Worm (Caenorhabditis elegans) whole organism, young adult: ENCODE results near the gene ehn-3.

ENCODE experiments used
- B0035.1 ChIP-seq: sonication (generic microtip); optimal IDR thresholded peaks from 2 replicates; lab custom pipeline; 2016; ENCODE audit warnings: missing genetic modification characterization, mild to moderate bottlenecking, missing compliant biosample characterization, missing genotype, missing genetic modification reagents
- B0336.3 ChIP-seq: fragments of 200-800 bp; sonication (Bioruptor generic); IDR thresholded peaks from 2 replicates; pipeline ENCODE4 v1.3.6; 2022; ENCODE audit warnings: missing genetic modification characterization, missing compliant biosample characterization
- C06A6.2 ChIP-seq: fragments of 200-800 bp; sonication (Bioruptor generic); conservative IDR thresholded peaks from 2 replicates; pipeline ENCODE4 v1.3.6; 2022; ENCODE audit warnings: missing genetic modification characterization, missing compliant biosample characterization
- C17E4.6 ChIP-seq: fragments of 200-800 bp; sonication (Bioruptor generic); IDR thresholded peaks from 2 replicates; pipeline ENCODE4 v1.3.6; 2022; ENCODE audit warnings: missing genetic modification reagents, missing genetic modification characterization, missing compliant biosample characterization
- F33H1.4 ChIP-seq: fragments of 200-800 bp; sonication (Bioruptor generic); IDR thresholded peaks from 2 replicates; pipeline ENCODE4 v1.3.6; 2022; ENCODE audit warnings: missing genetic modification reagents, missing genetic modification characterization, missing compliant biosample characterization
- F55B11.4 ChIP-seq: sonication (generic microtip); optimal IDR thresholded peaks from 2 replicates; lab custom pipeline; 2016; ENCODE audit warnings: missing compliant biosample characterization, missing genetic modification characterization, borderline replicate concordance; ENCODE audit not compliant: insufficient read depth
- F57C9.4 ChIP-seq: sonication (generic microtip); optimal IDR thresholded peaks from 2 replicates; lab custom pipeline; 2017; ENCODE audit warnings: mild to moderate bottlenecking, missing genetic modification characterization, missing compliant biosample characterization
- T07F8.4 ChIP-seq: sonication (generic microtip); optimal IDR thresholded peaks from 2 replicates; lab custom pipeline; 2016; ENCODE audit warnings: mild to moderate bottlenecking, missing genetic modification characterization, moderate library complexity, missing compliant biosample characterization
- Y56A3A.18 ChIP-seq: fragments of 200-800 bp; sonication (Bioruptor generic); IDR thresholded peaks from 2 replicates; pipeline ENCODE4 v1.3.6; 2022; ENCODE audit warnings: missing genetic modification reagents, missing genetic modification characterization, missing compliant biosample characterization
- Y79H2A.3 ChIP-seq: fragments of 200-800 bp; sonication (Bioruptor generic); conservative IDR thresholded peaks from 2 replicates; pipeline ENCODE4 v1.3.6; 2022; ENCODE audit warnings: missing genetic modification reagents, missing genetic modification characterization, missing compliant biosample characterization
- ZK185.1 ChIP-seq: sonication (generic microtip); optimal IDR thresholded peaks from 2 replicates; lab custom pipeline; 2016; ENCODE audit warnings: mild to moderate bottlenecking, missing genetic modification characterization, missing compliant biosample characterization; ENCODE audit not compliant: poor library complexity, severe bottlenecking
- akir-1 ChIP-seq: fragments of 200-800 bp; sonication (Bioruptor generic); optimal IDR thresholded peaks from 2 replicates; lab custom pipeline; 2018; ENCODE audit warnings: mild to moderate bottlenecking, missing genetic modification characterization, moderate library complexity, missing compliant biosample characterization
- aptf-3 ChIP-seq: fragments of 200-800 bp; sonication (Bioruptor generic); IDR thresholded peaks from 2 replicates; pipeline ENCODE4 v1.3.6; 2022; ENCODE audit warnings: missing genetic modification characterization, missing compliant biosample characterization
- attf-6 ChIP-seq: fragments of 200-800 bp; sonication (Bioruptor generic); IDR thresholded peaks from 2 replicates; pipeline ENCODE4 v1.3.6; 2022; ENCODE audit warnings: missing genetic modification reagents, missing genetic modification characterization, missing compliant biosample characterization
- bed-2 ChIP-seq: fragments of 200-800 bp; sonication (Bioruptor generic); IDR thresholded peaks from 2 replicates; pipeline ENCODE4 v1.3.6; 2022; ENCODE audit warnings: missing genetic modification reagents, missing genetic modification characterization, missing compliant biosample characterization
- ceh-79 ChIP-seq: sonication (generic microtip); optimal IDR thresholded peaks from 2 replicates; lab custom pipeline; 2017; ENCODE audit warnings: mild to moderate bottlenecking, missing genetic modification characterization, missing compliant biosample characterization
- ceh-91 ChIP-seq: fragments of 200-800 bp; sonication (Bioruptor generic); IDR thresholded peaks from 2 replicates; pipeline ENCODE4 v1.3.6; 2022; ENCODE audit warnings: missing genetic modification reagents, missing genetic modification characterization, missing compliant biosample characterization
- dox-1 ChIP-seq: fragments of 200-800 bp; sonication (Bioruptor generic); IDR thresholded peaks from 2 replicates; pipeline ENCODE4 v1.3.6; 2022; ENCODE audit warnings: missing genetic modification reagents, missing genetic modification characterization, missing compliant biosample characterization
- egl-44 ChIP-seq: fragments of 200-800 bp; sonication (Bioruptor generic); IDR thresholded peaks from 2 replicates; pipeline ENCODE4 v1.3.6; 2022; ENCODE audit warnings: missing genetic modification reagents, missing genetic modification characterization, missing compliant biosample characterization
- hmg-1.2 ChIP-seq: fragments of 200-800 bp; sonication (Bioruptor generic); IDR thresholded peaks from 2 replicates; pipeline ENCODE4 v1.3.6; 2022; ENCODE audit warnings: missing genetic modification reagents, missing genetic modification characterization, missing compliant biosample characterization
- hsf-1 ChIP-seq: fragments of 200-800 bp; sonication (Bioruptor generic); IDR thresholded peaks from 2 replicates; pipeline ENCODE4 v1.3.6; 2022; ENCODE audit warnings: missing genetic modification reagents, missing genetic modification characterization, missing compliant biosample characterization
- lag-1 ChIP-seq: fragments of 200-800 bp; sonication (Bioruptor generic); IDR thresholded peaks from 2 replicates; pipeline ENCODE4 v1.3.6; 2022; ENCODE audit warnings: missing genetic modification reagents, missing genetic modification characterization, missing compliant biosample characterization
- let-607 ChIP-seq, 2 experiments: fragments of 200-800 bp in 1 of 2; sonication (Bioruptor generic) in 1 of 2; sonication (generic microtip) in 1 of 2; optimal IDR thresholded peaks; 2 replicates each; lab custom pipeline; 2016 to 2018; ENCODE audit warnings: mild to moderate bottlenecking in 2 of 2, missing compliant biosample characterization in 2 of 2, missing genetic modification characterization in 2 of 2, moderate library complexity in 2 of 2, missing genotype in 1 of 2
- lin-26 ChIP-seq: fragments of 200-800 bp; sonication (Bioruptor generic); IDR thresholded peaks from 2 replicates; pipeline ENCODE4 v1.3.6; 2022; ENCODE audit warnings: missing genetic modification reagents, missing genetic modification characterization, missing compliant biosample characterization
- lin-35 ChIP-seq, 3 experiments: fragments of 150-350 bp in 2 of 3; sonication (generic microtip) in 1 of 3; optimal IDR thresholded peaks; 2 replicates each; lab custom pipeline; 2014 to 2018; ENCODE audit warnings: missing biosample characterization in 3 of 3, missing genetic modification characterization in 3 of 3, missing genetic modification reagents in 3 of 3
- lin-40 ChIP-seq: sonication (generic microtip); optimal IDR thresholded peaks from 2 replicates; lab custom pipeline; 2016; ENCODE audit warnings: missing genetic modification characterization, mild to moderate bottlenecking, missing compliant biosample characterization, missing genotype, missing genetic modification reagents
- lin-54 ChIP-seq: fragments of 200-800 bp; sonication (Bioruptor generic); optimal IDR thresholded peaks from 2 replicates; lab custom pipeline; 2018; ENCODE audit warnings: mild to moderate bottlenecking, missing genetic modification characterization, missing compliant biosample characterization
- lir-1 ChIP-seq: fragments of 200-800 bp; sonication (Bioruptor generic); conservative IDR thresholded peaks from 2 replicates; pipeline ENCODE4 v1.3.6; 2022; ENCODE audit warnings: missing genetic modification reagents, missing genetic modification characterization, missing compliant biosample characterization
- lsl-1 ChIP-seq: fragments of 200-800 bp; sonication (Bioruptor generic); optimal IDR thresholded peaks from 2 replicates; lab custom pipeline; 2018; ENCODE audit warnings: mild to moderate bottlenecking, missing genetic modification characterization, moderate library complexity, missing compliant biosample characterization
- madf-10 ChIP-seq: sonication (generic microtip); optimal IDR thresholded peaks from 2 replicates; lab custom pipeline; 2016; ENCODE audit warnings: mild to moderate bottlenecking, missing genetic modification characterization, missing compliant biosample characterization
- madf-6 ChIP-seq: fragments of 200-800 bp; sonication (Bioruptor generic); IDR thresholded peaks from 2 replicates; pipeline ENCODE4 v1.3.6; 2022; ENCODE audit warnings: missing genetic modification reagents, missing genetic modification characterization, missing compliant biosample characterization
- nfya-2 ChIP-seq: fragments of 200-800 bp; sonication (Bioruptor generic); IDR thresholded peaks from 2 replicates; pipeline ENCODE4 v1.3.6; 2022; ENCODE audit warnings: missing genetic modification reagents, missing genetic modification characterization, missing compliant biosample characterization
- nhr-80 ChIP-seq: sonication (generic microtip); optimal IDR thresholded peaks from 2 replicates; lab custom pipeline; 2016; ENCODE audit warnings: missing genetic modification characterization, missing compliant biosample characterization
- rec-8 ChIP-seq, 2 experiments: sonication (generic microtip); optimal IDR thresholded peaks; 2 replicates each; lab custom pipeline; 2016; ENCODE audit warnings: mild to moderate bottlenecking in 2 of 2, missing genetic modification characterization in 2 of 2, missing genetic modification reagents in 2 of 2, missing genotype in 2 of 2, missing biosample characterization in 1 of 2, missing compliant biosample characterization in 1 of 2, moderate library complexity in 1 of 2
- sdz-38 ChIP-seq: sonication (generic microtip); optimal IDR thresholded peaks from 2 replicates; lab custom pipeline; 2016; ENCODE audit warnings: missing genotype, missing genetic modification characterization, missing compliant biosample characterization
- snpc-1.3 ChIP-seq: sonication (generic microtip); optimal IDR thresholded peaks from 2 replicates; lab custom pipeline; 2017; ENCODE audit warnings: missing genetic modification characterization, mild to moderate bottlenecking, missing compliant biosample characterization, antibody characterized with exemption, moderate library complexity, missing genotype, missing genetic modification reagents; ENCODE audit not compliant: insufficient read depth
- snpc-4 ChIP-seq, 5 experiments: fragments of 150-350 bp in 1 of 5; sonication (generic microtip) in 4 of 5; optimal IDR thresholded peaks; 2 replicates each; lab custom pipeline; 2014 to 2018; ENCODE audit warnings: missing genetic modification characterization in 5 of 5, missing biosample characterization in 3 of 5, antibody characterized with exemption in 2 of 5, mild to moderate bottlenecking in 2 of 5, missing compliant biosample characterization in 2 of 5, missing genotype in 2 of 5, moderate library complexity in 2 of 5, missing genetic modification reagents in 1 of 5
- somi-1 ChIP-seq: fragments of 200-800 bp; sonication (Bioruptor generic); optimal IDR thresholded peaks from 2 replicates; lab custom pipeline; 2018; ENCODE audit warnings: mild to moderate bottlenecking, missing genetic modification characterization, missing compliant biosample characterization
- tbp1 ChIP-seq: fragments of 200-800 bp; sonication (Bioruptor generic); optimal IDR thresholded peaks from 2 replicates; lab custom pipeline; 2018; ENCODE audit warnings: mild to moderate bottlenecking, missing genetic modification characterization, missing compliant biosample characterization
- tlf-1 ChIP-seq: fragments of 200-800 bp; sonication (Bioruptor generic); optimal IDR thresholded peaks from 2 replicates; lab custom pipeline; 2018; ENCODE audit warnings: mild to moderate bottlenecking, missing genetic modification characterization, missing compliant biosample characterization
- xnd-1 ChIP-seq: sonication (generic microtip); optimal IDR thresholded peaks from 2 replicates; lab custom pipeline; 2016; ENCODE audit warnings: missing genotype, missing genetic modification reagents, missing genetic modification characterization, missing compliant biosample characterization
- zim-3 ChIP-seq: sonication (generic microtip); optimal IDR thresholded peaks from 2 replicates; lab custom pipeline; 2017; ENCODE audit warnings: mild to moderate bottlenecking, missing genetic modification characterization, moderate library complexity, missing compliant biosample characterization
- ztf-18 ChIP-seq: sonication (generic microtip); optimal IDR thresholded peaks from 2 replicates; lab custom pipeline; 2016; ENCODE audit warnings: missing genotype, mild to moderate bottlenecking, missing genetic modification characterization, missing compliant biosample characterization
- ztf-26 ChIP-seq: sonication (generic microtip); optimal IDR thresholded peaks from 2 replicates; lab custom pipeline; 2017; ENCODE audit warnings: missing genetic modification characterization, missing compliant biosample characterization
- ztf-6 ChIP-seq: fragments of 200-800 bp; sonication (Bioruptor generic); IDR thresholded peaks from 2 replicates; pipeline ENCODE4 v1.3.6; 2022; ENCODE audit warnings: missing genetic modification reagents, missing genetic modification characterization, missing compliant biosample characterization

ehn-3 gene

ce11 chrIV:5394687-5395086, 24.3 kb downstream of the ehn-3 start, which contains the start of the genes perm-3 and swsn-6 (continued):
- TF ChIP-seq F33H1.4 (GFP tag; lab: Robert Waterston, UW) (peak; percentile 65), lag-1 (GFP tag; lab: Robert Waterston, UW) (no peak), madf-6 (peak; percentile 70; the same call in 1 of the 2 replicates), sdz-38 (tag; lab: Kevin White, UChicago) (no peak), F57C9.4 (no peak), lsl-1 (peak; percentile 41), somi-1 (no peak), zim-3 (tag; lab: Kevin White, UChicago) (no peak), B0035.1 (tag; lab: Kevin White, UChicago) (no peak), let-607 (tag; optimal IDR thresholded peaks at IDR 0.05; lab: Kevin White, UChicago) (peak in 1 of 2 experiments; percentile 8), hmg-1.2 (GFP tag; lab: Robert Waterston, UW) (peak; percentile 40; the same call in 1 of the 2 replicates), tbp1 (peak; percentile 50), snpc-1.3 (peak; percentile 18), lin-35 (GFP tag; optimal IDR thresholded peaks at IDR 0.05; lab: Kevin White, UChicago) (peak in 2 of 3 experiments; percentile 33 to 79), ztf-6 (no peak), F55B11.4 (tag; lab: Kevin White, UChicago) (no peak), madf-10 (tag; lab: Kevin White, UChicago) (no peak)
- TF ChIP-seq, all 124 proteins: peak for 33

- TF ChIP-seq tlf-1 (GFP tag; lab: Kevin White, UChicago) (peak; percentile 1), dox-1 (no peak), aptf-3 (GFP tag; lab: Robert Waterston, UW) (no peak), ztf-6 (no peak), nfya-2 (GFP tag; lab: Robert Waterston, UW) (no peak), ceh-79 (tag; lab: Kevin White, UChicago) (no peak), lin-40 (tag; lab: Kevin White, UChicago) (no peak), sdz-38 (tag; lab: Kevin White, UChicago) (no peak), C17E4.6 (GFP tag; lab: Robert Waterston, UW) (no peak), tbp1 (no peak), nhr-80 (tag; lab: Kevin White, UChicago) (peak; percentile 43), madf-6 (no peak), hmg-1.2 (GFP tag; lab: Robert Waterston, UW) (0 out of 2 replicates have a peak, but pooled peaks have one; percentile 16), xnd-1 (tag; lab: Kevin White, UChicago) (no peak), snpc-4 (GFP tag; optimal IDR thresholded peaks at IDR 0.05; lab: Kevin White, UChicago) (no peak), snpc-4 (tag; optimal IDR thresholded peaks at IDR 0.05; lab: Kevin White, UChicago) (peak in 1 of 4 experiments; percentile 45), ztf-26 (tag; lab: Kevin White, UChicago) (no peak), lin-54 (GFP tag; lab: Kevin White, UChicago) (no peak), bed-2 (no peak), T07F8.4 (tag; lab: Kevin White, UChicago) (no peak), lir-1 (GFP tag; lab: Robert Waterston, UW) (no peak), ZK185.1 (no peak), attf-6 (0 out of 2 replicates have a peak, but pooled peaks have one; percentile 46), ceh-91 (GFP tag; lab: Robert Waterston, UW) (no peak), rec-8 (tag; optimal IDR thresholded peaks at IDR 0.05; lab: Kevin White, UChicago) (no peak), akir-1 (GFP tag; lab: Kevin White, UChicago) (no peak), hsf-1 (GFP tag; lab: Robert Waterston, UW) (no peak), F57C9.4 (no peak), Y56A3A.18 (no peak), ztf-18 (no peak), snpc-1.3 (peak; percentile 4), lin-26 (GFP tag; lab: Robert Waterston, UW) (no peak), B0336.3 (GFP tag; lab: Robert Waterston, UW) (0 out of 2 replicates have a peak, but pooled peaks have one; percentile 10), Y79H2A.3 (GFP tag; lab: Robert Waterston, UW) (no peak), egl-44 (GFP tag; lab: Robert Waterston, UW) (no peak), C06A6.2 (GFP tag; lab: Robert Waterston, UW) (no peak)
These were observed 25.5 kb downstream of the ehn-3 start for ce11 chrIV:5393566-5393965.
